Worm (Caenorhabditis elegans): ENCODE measurements around the gene T07E3.4.

DNA sequence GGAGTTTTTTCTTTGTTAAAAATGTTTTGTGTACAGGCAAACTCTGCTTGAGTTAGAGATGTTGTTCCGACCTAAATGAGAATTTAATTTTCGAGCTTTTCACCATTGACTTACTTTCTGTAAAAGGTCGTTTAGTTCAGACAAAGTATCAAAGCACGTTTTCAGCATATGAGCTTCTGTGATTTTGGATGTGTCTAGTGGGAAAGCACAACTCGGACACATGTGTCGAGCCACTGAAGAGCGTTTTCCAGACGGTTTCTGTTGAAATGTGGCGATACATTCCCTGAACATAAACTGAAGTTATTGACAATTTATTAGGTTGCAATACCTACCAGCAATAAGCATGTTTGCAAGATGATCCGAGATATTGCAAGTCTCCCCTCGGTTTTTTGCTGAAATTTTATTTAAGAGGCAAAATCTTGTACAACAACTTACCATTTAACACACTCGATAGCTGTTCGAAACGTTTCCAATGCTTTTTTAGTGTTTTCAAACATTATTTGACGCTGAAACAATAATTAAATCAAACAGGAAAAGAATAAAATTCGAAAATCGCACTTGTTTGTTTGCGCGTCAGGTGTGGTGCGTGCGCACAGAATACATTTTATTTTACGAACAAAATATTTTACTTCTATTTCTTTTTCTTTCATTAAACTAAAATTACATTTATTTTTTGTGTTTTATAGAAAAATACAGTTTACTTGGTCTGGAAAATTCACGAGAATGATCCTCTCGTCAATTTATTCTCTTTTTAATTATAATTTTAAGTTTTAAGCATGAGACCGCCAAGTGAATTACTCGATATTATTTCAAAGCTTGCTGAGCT, 8.6 kb upstream of the T07E3.4 start, which contains the start of the genes brd-1 and K04C2.2:
- no peak for TF ChIP-seq flt-1 (GFP tag; IDR thresholded peaks at IDR 0.05)
- no peak for TF ChIP-seq klf-2 (GFP tag; conservative IDR thresholded peaks at IDR 0.05)
- no peak for TF ChIP-seq tab-1 (GFP tag; IDR thresholded peaks at IDR 0.05)
- TF ChIP-seq med-1 (GFP tag; optimal IDR thresholded peaks at IDR 0.05; ENCODE audit: insufficient read depth): no peak
